Worm (Caenorhabditis elegans) whole organism, L1 larva: ENCODE results near the gene srd-8.

Experiments used
- Y116A8C.19 ChIP-seq: sonication (generic microtip); optimal IDR thresholded peaks from 2 replicates; lab custom pipeline; 2016; ENCODE audit warnings: missing compliant biosample characterization, missing genetic modification characterization, borderline replicate concordance
- blmp-1 ChIP-seq: fragments of 150-350 bp; optimal IDR thresholded peaks from 2 replicates; lab custom pipeline; 2014; ENCODE audit warnings: missing biosample characterization, missing genetic modification characterization
- elt-3 ChIP-seq, 6 experiments: fragments of 150-350 bp in 1 of 6; sonication (generic microtip); optimal IDR thresholded peaks; 2 replicates each; lab custom pipeline; 2017 to 2018; ENCODE audit warnings: missing biosample characterization in 6 of 6, missing genetic modification characterization in 6 of 6, inconsistent platforms in 1 of 6
- snpc-4 ChIP-seq: fragments of 150-350 bp; optimal IDR thresholded peaks from 2 replicates; lab custom pipeline; 2014; ENCODE audit warnings: missing biosample characterization, missing genetic modification characterization
- unc-130 ChIP-seq: fragments of 150-350 bp; optimal IDR thresholded peaks from 2 replicates; lab custom pipeline; 2017; ENCODE audit warnings: missing biosample characterization, missing genetic modification characterization, inconsistent platforms
- unc-86 ChIP-seq: sonication (generic microtip); optimal IDR thresholded peaks from 2 replicates; lab custom pipeline; 2016; ENCODE audit warnings: missing genetic modification characterization, missing compliant biosample characterization

- TF ChIP-seq blmp-1 (tag; lab: Kevin White, UChicago) (peak; percentile 84), Y116A8C.19 (tag; lab: Kevin White, UChicago) (no peak), snpc-4 (no peak), unc-130 (tag; lab: Kevin White, UChicago) (peak; percentile 67), unc-86 (no peak), elt-3 (tag; optimal IDR thresholded peaks at IDR 0.05; lab: Kevin White, UChicago) (peak in 2 of 6 experiments; percentile 16 to 38)
Measured at ce11 chrIV:5593804-5594214, 51.6 kb downstream of the srd-8 start.
